Fruit fly (Drosophila melanogaster) whole organism, embryonic: Measurements from ENCODE around the gene CG2681.

ENCODE experiments used
- Atf-2 ChIP-seq: fragments of 200-800 bp; sonication (Bioruptor generic); optimal IDR thresholded peaks from 2 replicates; lab custom pipeline; 2016; ENCODE audit warnings: missing biosample characterization, missing genetic modification characterization
- CG10147 ChIP-seq: fragments of 200-800 bp; sonication (Bioruptor generic); optimal IDR thresholded peaks from 2 replicates; lab custom pipeline; 2019; ENCODE audit warnings: missing biosample characterization, mild to moderate bottlenecking, missing genetic modification characterization, moderate library complexity
- CG11093 ChIP-seq: fragments of 200-800 bp; sonication (Bioruptor generic); IDR thresholded peaks from 3 replicates; pipeline ENCODE4 v1.3.6; 2022; ENCODE audit warnings: missing biosample characterization, missing genetic modification characterization
- CG11696 ChIP-seq: fragments of 200-800 bp; sonication (Bioruptor generic); IDR thresholded peaks from 2 replicates; pipeline ENCODE4 v1.3.6; 2022; ENCODE audit warnings: missing biosample characterization, missing genetic modification characterization
- CG12391 ChIP-seq: fragments of 200-800 bp; sonication (Bioruptor generic); optimal IDR thresholded peaks from 3 replicates; lab custom pipeline; 2018; ENCODE audit warnings: missing biosample characterization, mild to moderate bottlenecking, missing genetic modification characterization, moderate library complexity
- CG12659 ChIP-seq: fragments of 200-800 bp; sonication (Bioruptor generic); optimal IDR thresholded peaks from 3 replicates; lab custom pipeline; 2017; ENCODE audit warnings: mild to moderate bottlenecking, missing biosample characterization, missing genetic modification reagents, missing genetic modification characterization
- CG13424 ChIP-seq: fragments of 200-800 bp; sonication (Bioruptor generic); optimal IDR thresholded peaks from 2 replicates; lab custom pipeline; 2019; ENCODE audit warnings: missing biosample characterization, mild to moderate bottlenecking, missing genetic modification characterization, moderate library complexity
- CG13624 ChIP-seq: fragments of 200-800 bp; sonication (Bioruptor generic); optimal IDR thresholded peaks from 2 replicates; lab custom pipeline; 2016; ENCODE audit warnings: missing biosample characterization, missing genetic modification characterization
- CG14050 ChIP-seq: fragments of 200-800 bp; sonication (Bioruptor generic); IDR thresholded peaks from 3 replicates; pipeline ENCODE4 v1.3.6; 2022; ENCODE audit warnings: missing biosample characterization, missing genetic modification characterization
- CG2889 ChIP-seq: fragments of 200-800 bp; sonication (Bioruptor generic); IDR thresholded peaks from 3 replicates; pipeline ENCODE4 v1.3.6; 2022; ENCODE audit warnings: missing biosample characterization, missing genetic modification characterization
- CG34376 ChIP-seq: fragments of 200-800 bp; sonication (Bioruptor generic); optimal IDR thresholded peaks from 2 replicates; lab custom pipeline; 2018; ENCODE audit warnings: missing biosample characterization, mild to moderate bottlenecking, missing genetic modification characterization
- CG4328 ChIP-seq: fragments of 200-800 bp; sonication (Bioruptor generic); optimal IDR thresholded peaks from 3 replicates; lab custom pipeline; 2017; ENCODE audit warnings: missing biosample characterization, missing genetic modification reagents, missing genetic modification characterization
- CG4404 ChIP-seq: fragments of 200-800 bp; sonication (Bioruptor generic); IDR thresholded peaks from 2 replicates; pipeline ENCODE4 v1.3.6; 2022; ENCODE audit warnings: missing biosample characterization, missing genetic modification characterization
- CG7372 ChIP-seq: fragments of 200-800 bp; sonication (Bioruptor generic); IDR thresholded peaks from 2 replicates; pipeline ENCODE4 v1.3.6; 2022; ENCODE audit warnings: missing biosample characterization, missing genetic modification characterization
- CG7745 ChIP-seq: fragments of 200-800 bp; sonication (Bioruptor generic); optimal IDR thresholded peaks from 2 replicates; lab custom pipeline; 2018; ENCODE audit warnings: missing biosample characterization, mild to moderate bottlenecking, missing genetic modification characterization, moderate library complexity
- CG8281 ChIP-seq: fragments of 200-800 bp; sonication (Bioruptor generic); optimal IDR thresholded peaks from 2 replicates; lab custom pipeline; 2018; ENCODE audit warnings: missing biosample characterization, mild to moderate bottlenecking, missing genetic modification characterization, moderate library complexity
- CrebB ChIP-seq: fragments of 200-800 bp; sonication (Bioruptor generic); optimal IDR thresholded peaks from 3 replicates; lab custom pipeline; 2018; ENCODE audit warnings: missing biosample characterization, mild to moderate bottlenecking, missing genetic modification characterization
- ERR ChIP-seq: fragments of 200-800 bp; sonication (Bioruptor generic); optimal IDR thresholded peaks from 2 replicates; lab custom pipeline; 2016; ENCODE audit warnings: missing biosample characterization, missing genetic modification characterization
- Elba2 ChIP-seq: fragments of 200-800 bp; sonication (Bioruptor generic); optimal IDR thresholded peaks from 3 replicates; lab custom pipeline; 2016; ENCODE audit warnings: missing biosample characterization, missing genetic modification characterization
- Ets65A ChIP-seq: fragments of 200-800 bp; sonication (Bioruptor generic); peaks from one replicate; lab custom pipeline; 2016; ENCODE audit warnings: missing biosample characterization, missing genetic modification characterization
- HHEX ChIP-seq: fragments of 200-800 bp; sonication (Bioruptor generic); optimal IDR thresholded peaks from 3 replicates; lab custom pipeline; 2017; ENCODE audit warnings: missing biosample characterization, mild to moderate bottlenecking, missing genetic modification characterization, missing genetic modification reagents
- Max ChIP-seq: fragments of 200-800 bp; sonication (Bioruptor generic); optimal IDR thresholded peaks from 2 replicates; lab custom pipeline; 2016; ENCODE audit warnings: missing biosample characterization, mild to moderate bottlenecking, missing genetic modification characterization
- NFAT ChIP-seq: fragments of 200-800 bp; sonication (Bioruptor generic); IDR thresholded peaks from 2 replicates; pipeline ENCODE4 v1.3.6; 2022; ENCODE audit warnings: missing biosample characterization, missing genetic modification characterization
- Oaz ChIP-seq: fragments of 200-800 bp; sonication (Bioruptor generic); IDR thresholded peaks from 2 replicates; pipeline ENCODE4 v1.3.6; 2022; ENCODE audit warnings: missing biosample characterization, missing genetic modification characterization
- Optix ChIP-seq: fragments of 200-800 bp; sonication (Bioruptor generic); IDR thresholded peaks from 3 replicates; pipeline ENCODE4 v1.3.6; 2022; ENCODE audit warnings: missing biosample characterization, missing genetic modification characterization
- Pdp1 ChIP-seq, 2 experiments: fragments of 200-800 bp; sonication (Bioruptor generic); optimal IDR thresholded peaks; 3 replicates each; lab custom pipeline; 2016; ENCODE audit warnings: missing biosample characterization in 2 of 2, missing genetic modification characterization in 2 of 2, mild to moderate bottlenecking in 1 of 2, moderate library complexity in 1 of 2
- Ravus ChIP-seq: fragments of 200-800 bp; sonication (Bioruptor generic); IDR thresholded peaks from 2 replicates; pipeline ENCODE4 v1.3.6; 2022; ENCODE audit warnings: missing biosample characterization, missing genetic modification characterization
- Sox100B ChIP-seq: fragments of 200-800 bp; sonication (Bioruptor generic); optimal IDR thresholded peaks from 3 replicates; lab custom pipeline; 2018; ENCODE audit warnings: missing biosample characterization, mild to moderate bottlenecking, missing genetic modification characterization
- ap ChIP-seq: fragments of 200-800 bp; sonication (Bioruptor generic); IDR thresholded peaks from 2 replicates; pipeline ENCODE4 v1.3.6; 2022; ENCODE audit warnings: missing biosample characterization, missing genetic modification characterization
- ash1 ChIP-seq: fragments of 200-800 bp; sonication (Bioruptor generic); optimal IDR thresholded peaks from 2 replicates; lab custom pipeline; 2018; ENCODE audit warnings: missing biosample characterization, mild to moderate bottlenecking, missing genetic modification characterization
- bab2 ChIP-seq: fragments of 200-800 bp; sonication (Bioruptor generic); optimal IDR thresholded peaks from 2 replicates; lab custom pipeline; 2016; ENCODE audit warnings: missing biosample characterization, missing genetic modification characterization
- cato ChIP-seq: fragments of 200-800 bp; sonication (Bioruptor generic); optimal IDR thresholded peaks from 2 replicates; lab custom pipeline; 2016; ENCODE audit warnings: missing biosample characterization, missing genetic modification characterization, borderline replicate concordance
- chn ChIP-seq: fragments of 200-800 bp; sonication (Bioruptor generic); optimal IDR thresholded peaks from 2 replicates; lab custom pipeline; 2016; ENCODE audit warnings: missing biosample characterization, missing genetic modification characterization
- croc ChIP-seq: fragments of 200-800 bp; sonication (Bioruptor generic); conservative IDR thresholded peaks from 3 replicates; pipeline ENCODE4 v1.3.6; 2022; ENCODE audit warnings: missing biosample characterization, missing genetic modification characterization
- en ChIP-seq: fragments of 200-800 bp; sonication (Bioruptor generic); optimal IDR thresholded peaks from 2 replicates; lab custom pipeline; 2016; ENCODE audit warnings: missing biosample characterization, missing genetic modification characterization
- fd64A ChIP-seq: fragments of 200-800 bp; sonication (Bioruptor generic); optimal IDR thresholded peaks from 3 replicates; lab custom pipeline; 2018; ENCODE audit warnings: missing biosample characterization, mild to moderate bottlenecking, missing genetic modification characterization
- gcm ChIP-seq: fragments of 200-800 bp; sonication (Bioruptor generic); optimal IDR thresholded peaks from 2 replicates; lab custom pipeline; 2019; ENCODE audit warnings: missing biosample characterization, mild to moderate bottlenecking, missing genetic modification characterization, moderate library complexity
- gt ChIP-seq: fragments of 200-800 bp; sonication (Bioruptor generic); IDR thresholded peaks from 2 replicates; pipeline ENCODE4 v1.3.6; 2022; ENCODE audit warnings: missing biosample characterization, missing genetic modification characterization
- jumu ChIP-seq: fragments of 200-800 bp; sonication (Bioruptor generic); optimal IDR thresholded peaks from 3 replicates; lab custom pipeline; 2016; ENCODE audit warnings: missing biosample characterization, missing genetic modification characterization
- luna ChIP-seq: fragments of 200-800 bp; sonication (Bioruptor generic); optimal IDR thresholded peaks from 2 replicates; lab custom pipeline; 2016; ENCODE audit warnings: missing biosample characterization, missing genetic modification characterization
- nom ChIP-seq: fragments of 200-800 bp; sonication (Bioruptor generic); optimal IDR thresholded peaks from 2 replicates; lab custom pipeline; 2017; ENCODE audit warnings: missing biosample characterization, missing genetic modification characterization, mild to moderate bottlenecking, moderate library complexity, missing genetic modification reagents
- pnt ChIP-seq: fragments of 200-800 bp; sonication (Bioruptor generic); optimal IDR thresholded peaks from 3 replicates; lab custom pipeline; 2016; ENCODE audit warnings: missing biosample characterization, missing genetic modification characterization
- row ChIP-seq: fragments of 200-800 bp; sonication (Bioruptor generic); IDR thresholded peaks from 3 replicates; pipeline ENCODE4 v1.3.6; 2022; ENCODE audit warnings: missing biosample characterization, missing genetic modification characterization
- salm ChIP-seq: fragments of 200-800 bp; sonication (Bioruptor generic); optimal IDR thresholded peaks from 2 replicates; lab custom pipeline; 2018; ENCODE audit warnings: missing biosample characterization, mild to moderate bottlenecking, missing genetic modification characterization
- slou ChIP-seq: fragments of 200-800 bp; sonication (Bioruptor generic); optimal IDR thresholded peaks from 3 replicates; lab custom pipeline; 2016; ENCODE audit warnings: missing biosample characterization, missing genetic modification characterization
- tap ChIP-seq: fragments of 200-800 bp; optimal IDR thresholded peaks from 3 replicates; lab custom pipeline; 2019; ENCODE audit warnings: missing biosample characterization, mild to moderate bottlenecking, missing genetic modification characterization, moderate library complexity
- trem ChIP-seq: fragments of 200-800 bp; optimal IDR thresholded peaks from 3 replicates; lab custom pipeline; 2019; ENCODE audit warnings: missing biosample characterization, mild to moderate bottlenecking, missing genetic modification characterization, moderate library complexity
- unc-4 ChIP-seq: fragments of 200-800 bp; sonication (Bioruptor generic); IDR thresholded peaks from 2 replicates; pipeline ENCODE4 v1.3.6; 2022; ENCODE audit warnings: missing biosample characterization, missing genetic modification characterization; ENCODE audit not compliant: partially characterized antibody
- vnd ChIP-seq: fragments of 200-800 bp; sonication (Bioruptor generic); IDR thresholded peaks from 3 replicates; pipeline ENCODE4 v1.3.6; 2022; ENCODE audit warnings: missing biosample characterization, missing genetic modification characterization; ENCODE audit not compliant: partially characterized antibody
- wdn ChIP-seq: fragments of 200-800 bp; sonication (Bioruptor generic); IDR thresholded peaks from 2 replicates; pipeline ENCODE4 v1.3.6; 2022; ENCODE audit warnings: missing biosample characterization, missing genetic modification characterization
- zen ChIP-seq: fragments of 200-800 bp; sonication (Bioruptor generic); optimal IDR thresholded peaks from 3 replicates; lab custom pipeline; 2018; ENCODE audit warnings: missing biosample characterization, mild to moderate bottlenecking, missing genetic modification characterization, moderate library complexity

Gene CG2681

DNA sequence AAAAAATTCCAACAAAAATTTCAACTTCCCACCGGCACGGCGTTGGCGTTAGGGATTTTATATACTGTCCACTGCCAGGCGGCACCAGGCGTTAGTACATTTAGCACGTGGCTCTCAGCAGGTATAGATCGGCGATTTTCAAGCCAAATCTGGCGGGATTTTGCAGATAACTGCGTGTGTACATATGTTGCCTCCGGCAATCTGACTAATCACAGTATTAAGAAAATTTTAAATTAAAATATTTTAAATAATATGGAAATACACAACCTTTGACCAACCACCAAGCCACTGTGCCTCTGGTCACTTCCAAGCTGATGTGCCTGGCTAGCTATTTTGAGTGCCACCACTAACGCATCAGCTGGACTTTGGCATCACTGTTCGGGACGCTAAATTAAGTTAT lies 23.6 kb downstream of the CG2681 start, which contains the start of the genes ttm50 and CG2712 (continued):
- TF ChIP-seq CrebB (tag; lab: Kevin White, UChicago), result no peak
- TF ChIP-seq HHEX (GFP tag; lab: Kevin White, UChicago), result peak; percentile 22
- peak; percentile 31 for TF ChIP-seq CG4328 (GFP tag; lab: Kevin White, UChicago)
- TF ChIP-seq fd64A (GFP tag; lab: Kevin White, UChicago), result no peak
- peak; percentile 28 for TF ChIP-seq CG34376 (GFP tag; lab: Kevin White, UChicago)
- TF ChIP-seq NFAT (GFP tag; lab: Robert Waterston, UW), result peak; percentile 27; the same call in 1 of the 2 replicates
- TF ChIP-seq nom, result peak; percentile 34
- peak; percentile 45 for TF ChIP-seq cato
- peak; percentile 31; the same call in 1 of the 3 replicates for TF ChIP-seq Optix (GFP tag; lab: Robert Waterston, UW)
- TF ChIP-seq ap (GFP tag; lab: Robert Waterston, UW), result no peak
- peak; percentile 93 for TF ChIP-seq row (GFP tag; lab: Robert Waterston, UW)
- TF ChIP-seq wdn (GFP tag; lab: Robert Waterston, UW), result no peak
- TF ChIP-seq CG13424 (tag; lab: Kevin White, UChicago), result peak; percentile 73
- TF ChIP-seq Oaz (GFP tag; lab: Robert Waterston, UW), result peak; percentile 51; the same call in 1 of the 2 replicates
- TF ChIP-seq Max (GFP tag; lab: Kevin White, UChicago), result peak; percentile 87
- peak; percentile 71 for TF ChIP-seq CG12391 (tag; lab: Kevin White, UChicago)
- TF ChIP-seq CG10147, result peak; percentile 66
- TF ChIP-seq CG7745 (tag; lab: Kevin White, UChicago), result no peak
- peak; percentile 40 for TF ChIP-seq zen (tag; lab: Kevin White, UChicago)
- peak; percentile 22; the same call in 2 of the 3 replicates for TF ChIP-seq CG14050 (GFP tag; lab: Robert Waterston, UW)
- no peak for TF ChIP-seq vnd (GFP tag; lab: Robert Waterston, UW)
- peak; percentile 40; the same call in 1 of the 2 replicates for TF ChIP-seq CG7372
- no peak for TF ChIP-seq en (GFP tag; lab: Kevin White, UChicago)
- peak; percentile 1 to 23 for TF ChIP-seq Pdp1 (GFP tag; optimal IDR thresholded peaks at IDR 0.05; lab: Kevin White, UChicago)
- TF ChIP-seq Ravus, result no peak
- peak; percentile 25 for TF ChIP-seq chn (GFP tag; lab: Kevin White, UChicago)
- TF ChIP-seq CG12659, result peak; percentile 76
- no peak for TF ChIP-seq tap (tag; lab: Kevin White, UChicago)
- peak; percentile 60 for TF ChIP-seq CG4404
- TF ChIP-seq jumu, result no peak
- peak; percentile 62; the same call in 1 of the 3 replicates for TF ChIP-seq CG11093 (GFP tag; lab: Robert Waterston, UW)
- TF ChIP-seq Ets65A (GFP tag; lab: Kevin White, UChicago), result peak; percentile 62
- TF ChIP-seq croc (GFP tag; lab: Robert Waterston, UW), result peak; percentile 47; the same call in 2 of the 3 replicates
- no peak for TF ChIP-seq CG2889 (GFP tag; lab: Robert Waterston, UW)
- TF ChIP-seq trem (tag; lab: Kevin White, UChicago), result peak; percentile 67
- no peak for TF ChIP-seq slou (GFP tag; lab: Kevin White, UChicago)
- no peak for TF ChIP-seq luna
- TF ChIP-seq CG11696 (GFP tag; lab: Robert Waterston, UW), result no peak
- no peak for TF ChIP-seq Sox100B (GFP tag; lab: Kevin White, UChicago)
- TF ChIP-seq CG13624, result no peak
- TF ChIP-seq salm, result no peak
- TF ChIP-seq bab2 (GFP tag; lab: Kevin White, UChicago), result peak; percentile 0
- TF ChIP-seq CG8281 (tag; lab: Kevin White, UChicago), result peak; percentile 27
- TF ChIP-seq ERR (GFP tag; lab: Kevin White, UChicago), result no peak
- TF ChIP-seq Elba2 (GFP tag; lab: Kevin White, UChicago), result no peak
- no peak for TF ChIP-seq unc-4 (GFP tag; lab: Robert Waterston, UW)
- TF ChIP-seq ash1 (GFP tag; lab: Kevin White, UChicago), result no peak
- no peak for TF ChIP-seq gt
- no peak for TF ChIP-seq gcm (GFP tag; lab: Kevin White, UChicago)
- TF ChIP-seq Atf-2 (GFP tag; lab: Kevin White, UChicago), result no peak
- TF ChIP-seq pnt (GFP tag; lab: Kevin White, UChicago), result no peak
